Worm (Caenorhabditis elegans) whole organism, L3 larva: Measurements from ENCODE around the gene C04F6.9.

Experiments used
- ceh-82 ChIP-seq: fragments of 150-350 bp; optimal IDR thresholded peaks from 2 replicates; lab custom pipeline; 2014; ENCODE audit warnings: missing biosample characterization, missing genetic modification characterization
- egl-27 ChIP-seq: sonication (generic microtip); optimal IDR thresholded peaks from 4 replicates; lab custom pipeline; 2017; ENCODE audit warnings: missing biosample characterization, missing genetic modification reagents, missing genetic modification characterization
- elt-2 ChIP-seq: sonication (generic microtip); optimal IDR thresholded peaks from 2 replicates; lab custom pipeline; 2016; ENCODE audit warnings: missing genetic modification reagents, mild to moderate bottlenecking, missing genetic modification characterization, missing compliant biosample characterization
- fkh-10 ChIP-seq: sonication (generic microtip); optimal IDR thresholded peaks from 2 replicates; lab custom pipeline; 2017; ENCODE audit warnings: missing biosample characterization, missing genetic modification reagents, missing genetic modification characterization
- mdl-1 ChIP-seq: fragments of 150-350 bp; optimal IDR thresholded peaks from 2 replicates; lab custom pipeline; 2014; ENCODE audit warnings: missing biosample characterization, missing genetic modification characterization
- nhr-11 ChIP-seq: fragments of 150-350 bp; optimal IDR thresholded peaks from 2 replicates; lab custom pipeline; 2014; ENCODE audit warnings: missing biosample characterization, missing genetic modification characterization
- nhr-12 ChIP-seq: fragments of 150-350 bp; optimal IDR thresholded peaks from 2 replicates; lab custom pipeline; 2014; ENCODE audit warnings: missing biosample characterization, missing genetic modification characterization
- nhr-237 ChIP-seq: fragments of 150-350 bp; optimal IDR thresholded peaks from 2 replicates; lab custom pipeline; 2014; ENCODE audit warnings: missing biosample characterization, missing genetic modification characterization
- nhr-76 ChIP-seq: fragments of 150-350 bp; sonication (generic microtip); optimal IDR thresholded peaks from 5 replicates; lab custom pipeline; 2014; ENCODE audit warnings: missing biosample characterization, missing genetic modification characterization
- pha-4 ChIP-seq: fragments of 150-350 bp; optimal IDR thresholded peaks from 2 replicates; lab custom pipeline; 2014; ENCODE audit warnings: missing biosample characterization, missing genetic modification reagents, missing genetic modification characterization
- snpc-4 ChIP-seq: fragments of 150-350 bp; optimal IDR thresholded peaks from 2 replicates; lab custom pipeline; 2014; ENCODE audit warnings: missing biosample characterization, missing genetic modification characterization
- tbx-2 ChIP-seq: sonication (generic microtip); optimal IDR thresholded peaks from 2 replicates; lab custom pipeline; 2016; ENCODE audit warnings: mild to moderate bottlenecking, missing genetic modification characterization, missing compliant biosample characterization
- zag-1 ChIP-seq: fragments of 150-350 bp; optimal IDR thresholded peaks from 2 replicates; lab custom pipeline; 2014; ENCODE audit warnings: missing biosample characterization, missing genetic modification characterization

- TF ChIP-seq nhr-237 (tag; lab: Kevin White, UChicago) (no peak), nhr-12 (tag; lab: Kevin White, UChicago) (no peak), ceh-82 (no peak), egl-27 (no peak), elt-2 (tag; lab: Kevin White, UChicago) (no peak), zag-1 (no peak), pha-4 (tag; lab: Kevin White, UChicago) (no peak), tbx-2 (tag; lab: Kevin White, UChicago) (no peak), snpc-4 (tag; lab: Kevin White, UChicago) (no peak), mdl-1 (tag; lab: Kevin White, UChicago) (no peak), fkh-10 (GFP tag; lab: Kevin White, UChicago) (no peak), nhr-76 (no peak), nhr-11 (tag; lab: Kevin White, UChicago) (no peak)
These were observed 1.4 kb upstream of the C04F6.9 start for ce11 chrX:3400387-3400786.
